Worm (Caenorhabditis elegans) whole organism, young adult: ENCODE measurements around the gene C53A5.17.

Experiments
- ceh-27 ChIP-seq: fragments of 200-800 bp; sonication (Bioruptor generic); optimal IDR thresholded peaks from 2 replicates; lab custom pipeline; 2018; ENCODE audit warnings: mild to moderate bottlenecking, missing genetic modification characterization, moderate library complexity, missing compliant biosample characterization
- ets-4 ChIP-seq: fragments of 200-800 bp; sonication (Bioruptor generic); optimal IDR thresholded peaks from 2 replicates; lab custom pipeline; 2018; ENCODE audit warnings: mild to moderate bottlenecking, missing genetic modification characterization, missing compliant biosample characterization
- mcd-1 ChIP-seq: fragments of 200-800 bp; sonication (Bioruptor generic); IDR thresholded peaks from 2 replicates; pipeline ENCODE4 v1.3.6; 2022; ENCODE audit warnings: missing genetic modification reagents, missing genetic modification characterization, missing compliant biosample characterization
- unc-62 ChIP-seq: fragments of 150-350 bp; optimal IDR thresholded peaks from 2 replicates; lab custom pipeline; 2014; ENCODE audit warnings: missing biosample characterization, missing genetic modification reagents, missing genetic modification characterization

ce11 chrV:14542138-14542537 is 21.2 kb upstream of the C53A5.17 start:
- TF ChIP-seq ceh-27 (GFP tag; lab: Kevin White, UChicago) (no peak), unc-62 (no peak), ets-4 (no peak), mcd-1 (GFP tag; lab: Robert Waterston, UW) (no peak)
